Fruit fly (Drosophila melanogaster) whole organism, pupa: ENCODE data around the gene AP-1gamma.
A peak's percentile ranks its signal among the peaks of the same experiment; 100 is the strongest.

Source experiments
- CG12605 ChIP-seq: fragments of 200-800 bp; sonication (Bioruptor generic); IDR thresholded peaks from 2 replicates; pipeline ENCODE4 v1.3.6; 2022; ENCODE audit warnings: missing biosample characterization, missing genetic modification characterization
- CG14655 ChIP-seq: fragments of 200-800 bp; sonication (Bioruptor generic); optimal IDR thresholded peaks from 3 replicates; lab custom pipeline; 2017; ENCODE audit warnings: mild to moderate bottlenecking, missing biosample characterization, missing genetic modification reagents, missing genetic modification characterization
- CG15710 ChIP-seq: fragments of 200-800 bp; sonication (Bioruptor generic); optimal IDR thresholded peaks from 2 replicates; lab custom pipeline; 2018; ENCODE audit warnings: missing biosample characterization, mild to moderate bottlenecking, missing genetic modification characterization, moderate library complexity
- CG17806 ChIP-seq: fragments of 200-800 bp; sonication (Bioruptor generic); optimal IDR thresholded peaks from 2 replicates; lab custom pipeline; 2018; ENCODE audit warnings: missing biosample characterization, mild to moderate bottlenecking, missing genetic modification characterization, moderate library complexity
- CG34367 ChIP-seq: fragments of 200-800 bp; sonication (Bioruptor generic); optimal IDR thresholded peaks from 2 replicates; lab custom pipeline; 2018; ENCODE audit warnings: missing biosample characterization, mild to moderate bottlenecking, missing genetic modification characterization
- CG4496 ChIP-seq: fragments of 200-800 bp; sonication (Bioruptor generic); IDR thresholded peaks from 3 replicates; pipeline ENCODE4 v1.3.6; 2022; ENCODE audit warnings: missing biosample characterization, missing genetic modification characterization
- CG8301 ChIP-seq: fragments of 200-800 bp; sonication (Bioruptor generic); optimal IDR thresholded peaks from 2 replicates; lab custom pipeline; 2018; ENCODE audit warnings: missing biosample characterization, mild to moderate bottlenecking, missing genetic modification characterization
- CG9948 ChIP-seq: fragments of 200-800 bp; sonication (Bioruptor generic); optimal IDR thresholded peaks from 2 replicates; lab custom pipeline; 2018; ENCODE audit warnings: missing biosample characterization, mild to moderate bottlenecking, missing genetic modification characterization, moderate library complexity
- EcR ChIP-seq: fragments of 200-800 bp; sonication (Bioruptor generic); optimal IDR thresholded peaks from 3 replicates; lab custom pipeline; 2019; ENCODE audit warnings: missing biosample characterization, missing genetic modification characterization, mild to moderate bottlenecking, moderate library complexity, missing genetic modification reagents
- Ets98B ChIP-seq: fragments of 200-800 bp; sonication (Bioruptor generic); IDR thresholded peaks from 2 replicates; pipeline ENCODE4 v1.3.6; 2022; ENCODE audit warnings: missing biosample characterization, missing genetic modification characterization
- Pif1A ChIP-seq: fragments of 200-800 bp; sonication (Bioruptor generic); optimal IDR thresholded peaks from 3 replicates; lab custom pipeline; 2016; ENCODE audit warnings: missing biosample characterization, missing genetic modification characterization
- fd96Ca ChIP-seq: fragments of 200-800 bp; sonication (Bioruptor generic); IDR thresholded peaks from 3 replicates; pipeline ENCODE4 v1.3.6; 2022; ENCODE audit warnings: missing biosample characterization, missing genetic modification characterization

dm6 chrX:9082600-9082999, 25.9 kb upstream of the AP-1gamma start, which contains the start of gene APC4:
- TF ChIP-seq CG4496 (GFP tag; lab: Robert Waterston, UW) = no peak
- peak; percentile 9 for TF ChIP-seq CG9948 (tag; lab: Kevin White, UChicago)
- TF ChIP-seq CG34367 = no peak
- TF ChIP-seq CG15710 (tag; lab: Kevin White, UChicago) = peak; percentile 2
- no peak for TF ChIP-seq CG17806 (tag; lab: Kevin White, UChicago)
- TF ChIP-seq CG12605 (GFP tag; lab: Robert Waterston, UW) = no peak
- no peak for TF ChIP-seq Ets98B (GFP tag; lab: Robert Waterston, UW)
- no peak for TF ChIP-seq CG14655 (GFP tag; lab: Kevin White, UChicago)
- TF ChIP-seq CG8301 (tag; lab: Kevin White, UChicago) = peak; percentile 23
- TF ChIP-seq Pif1A = no peak
- TF ChIP-seq EcR = no peak
- no peak for TF ChIP-seq fd96Ca (GFP tag; lab: Robert Waterston, UW)
